Fruit fly (Drosophila melanogaster) whole organism, embryonic: ENCODE data around the gene CG12206.

Source experiments
- ATbp ChIP-seq: fragments of 200-800 bp; sonication (Bioruptor generic); optimal IDR thresholded peaks from 2 replicates; lab custom pipeline; 2017; ENCODE audit warnings: missing biosample characterization, mild to moderate bottlenecking, missing genetic modification characterization, missing genetic modification reagents
- B-H2 ChIP-seq: fragments of 200-800 bp; sonication (Bioruptor generic); optimal IDR thresholded peaks from 2 replicates; lab custom pipeline; 2018; ENCODE audit warnings: missing biosample characterization, mild to moderate bottlenecking, missing genetic modification characterization
- Bgb ChIP-seq: fragments of 200-800 bp; sonication (Bioruptor generic); IDR thresholded peaks from 2 replicates; pipeline ENCODE4 v1.3.6; 2022; ENCODE audit warnings: missing biosample characterization, missing genetic modification characterization; ENCODE audit not compliant: partially characterized antibody
- CG11398 ChIP-seq: fragments of 200-800 bp; sonication (Bioruptor generic); optimal IDR thresholded peaks from 2 replicates; lab custom pipeline; 2016; ENCODE audit warnings: missing biosample characterization, missing genetic modification characterization
- CG11560 ChIP-seq: fragments of 200-800 bp; sonication (Bioruptor generic); IDR thresholded peaks from 3 replicates; pipeline ENCODE4 v1.3.6; 2022; ENCODE audit warnings: missing biosample characterization, missing genetic modification characterization
- CG11723 ChIP-seq: fragments of 200-800 bp; sonication (Bioruptor generic); optimal IDR thresholded peaks from 2 replicates; lab custom pipeline; 2017; ENCODE audit warnings: missing biosample characterization, mild to moderate bottlenecking, missing genetic modification characterization
- CG12299 ChIP-seq: fragments of 200-800 bp; sonication (Bioruptor generic); optimal IDR thresholded peaks from 2 replicates; lab custom pipeline; 2018; ENCODE audit warnings: missing biosample characterization, mild to moderate bottlenecking, missing genetic modification characterization
- CG14014 ChIP-seq: fragments of 200-800 bp; sonication (Bioruptor generic); IDR thresholded peaks from 2 replicates; pipeline ENCODE4 v1.3.6; 2022; ENCODE audit warnings: missing biosample characterization, missing genetic modification characterization
- CG14860 ChIP-seq: fragments of 200-800 bp; sonication (Bioruptor generic); IDR thresholded peaks from 3 replicates; pipeline ENCODE4 v1.3.6; 2022; ENCODE audit warnings: missing biosample characterization, missing genetic modification characterization; ENCODE audit not compliant: partially characterized antibody
- CG15514 ChIP-seq: fragments of 200-800 bp; sonication (Bioruptor generic); optimal IDR thresholded peaks from 3 replicates; lab custom pipeline; 2017; ENCODE audit warnings: missing biosample characterization, missing genetic modification characterization, mild to moderate bottlenecking, moderate library complexity, missing genetic modification reagents
- CG1603 ChIP-seq: fragments of 200-800 bp; sonication (Bioruptor generic); optimal IDR thresholded peaks from 2 replicates; lab custom pipeline; 2019; ENCODE audit warnings: missing biosample characterization, mild to moderate bottlenecking, missing genetic modification characterization, moderate library complexity
- CG17912 ChIP-seq: fragments of 200-800 bp; sonication (Bioruptor generic); optimal IDR thresholded peaks from 2 replicates; lab custom pipeline; 2018; ENCODE audit warnings: missing biosample characterization, mild to moderate bottlenecking, missing genetic modification characterization
- CG2120 ChIP-seq: fragments of 200-800 bp; sonication (Bioruptor generic); optimal IDR thresholded peaks from 3 replicates; lab custom pipeline; 2016; ENCODE audit warnings: missing biosample characterization, missing genetic modification characterization
- CG3163 ChIP-seq: fragments of 200-800 bp; sonication (Bioruptor generic); optimal IDR thresholded peaks from 3 replicates; lab custom pipeline; 2016; ENCODE audit warnings: missing biosample characterization, missing genetic modification characterization
- CG32532 ChIP-seq: fragments of 200-800 bp; sonication (Bioruptor generic); IDR thresholded peaks from 2 replicates; pipeline ENCODE4 v1.3.6; 2022; ENCODE audit warnings: missing biosample characterization, missing genetic modification characterization
- CG32767 ChIP-seq: fragments of 200-800 bp; sonication (Bioruptor generic); IDR thresholded peaks from 2 replicates; pipeline ENCODE4 v1.3.6; 2022; ENCODE audit warnings: missing biosample characterization, missing genetic modification characterization
- CG4617 ChIP-seq: fragments of 200-800 bp; sonication (Bioruptor generic); optimal IDR thresholded peaks from 3 replicates; lab custom pipeline; 2016; ENCODE audit warnings: missing biosample characterization, missing genetic modification characterization, borderline replicate concordance
- CG7963 ChIP-seq: fragments of 200-800 bp; sonication (Bioruptor generic); IDR thresholded peaks from 3 replicates; pipeline ENCODE4 v1.3.6; 2022; ENCODE audit warnings: missing biosample characterization, missing genetic modification characterization; ENCODE audit not compliant: partially characterized antibody
- CG9437 ChIP-seq: fragments of 200-800 bp; sonication (Bioruptor generic); optimal IDR thresholded peaks from 2 replicates; lab custom pipeline; 2018; ENCODE audit warnings: missing biosample characterization, mild to moderate bottlenecking, missing genetic modification characterization
- Fer3 ChIP-seq: fragments of 200-800 bp; sonication (Bioruptor generic); optimal IDR thresholded peaks from 2 replicates; lab custom pipeline; 2018; ENCODE audit warnings: missing biosample characterization, mild to moderate bottlenecking, missing genetic modification characterization, moderate library complexity
- HmgZ ChIP-seq: fragments of 200-800 bp; sonication (Bioruptor generic); optimal IDR thresholded peaks from 2 replicates; lab custom pipeline; 2018; ENCODE audit warnings: missing biosample characterization, mild to moderate bottlenecking, missing genetic modification characterization
- Med ChIP-seq: fragments of 200-800 bp; sonication (Bioruptor generic); peaks from one replicate; lab custom pipeline; 2016; ENCODE audit warnings: missing biosample characterization, missing genetic modification characterization, mild to moderate bottlenecking, inconsistent platforms, moderate library complexity
- NC2α ChIP-seq: fragments of 200-800 bp; sonication (Bioruptor generic); optimal IDR thresholded peaks from 2 replicates; lab custom pipeline; 2016; ENCODE audit warnings: missing biosample characterization, missing genetic modification characterization
- Nf-YA ChIP-seq: fragments of 200-800 bp; sonication (Bioruptor generic); IDR thresholded peaks from 2 replicates; pipeline ENCODE4 v1.3.6; 2022; ENCODE audit warnings: missing biosample characterization, missing genetic modification characterization
- Opbp ChIP-seq: fragments of 200-800 bp; sonication (Bioruptor generic); IDR thresholded peaks from 3 replicates; pipeline ENCODE4 v1.3.6; 2022; ENCODE audit warnings: missing biosample characterization, missing genetic modification characterization; ENCODE audit not compliant: partially characterized antibody
- Pdp1 ChIP-seq, 2 experiments: fragments of 200-800 bp; sonication (Bioruptor generic); optimal IDR thresholded peaks; 3 replicates each; lab custom pipeline; 2016; ENCODE audit warnings: missing biosample characterization in 2 of 2, missing genetic modification characterization in 2 of 2, mild to moderate bottlenecking in 1 of 2, moderate library complexity in 1 of 2
- Tbp ChIP-seq: fragments of >200 bp; optimal IDR thresholded peaks from 2 replicates; lab custom pipeline; 2018; ENCODE audit warnings: missing biosample characterization, missing genetic modification characterization
- al ChIP-seq: fragments of 200-800 bp; sonication (Bioruptor generic); IDR thresholded peaks from 2 replicates; pipeline ENCODE4 v1.3.6; 2022; ENCODE audit warnings: missing biosample characterization, missing genetic modification characterization
- amos ChIP-seq: fragments of 200-800 bp; sonication (Bioruptor generic); IDR thresholded peaks from 2 replicates; pipeline ENCODE4 v1.3.6; 2022; ENCODE audit warnings: missing biosample characterization, missing genetic modification characterization; ENCODE audit not compliant: partially characterized antibody
- chinmo ChIP-seq: fragments of 200-800 bp; sonication (Bioruptor generic); IDR thresholded peaks from 4 replicates; pipeline ENCODE4 v1.3.6; 2022; ENCODE audit warnings: missing biosample characterization, missing genetic modification characterization; ENCODE audit not compliant: partially characterized antibody
- crol ChIP-seq: fragments of 200-800 bp; sonication (Bioruptor generic); IDR thresholded peaks from 2 replicates; pipeline ENCODE4 v1.3.6; 2022; ENCODE audit warnings: missing biosample characterization, missing genetic modification characterization
- crp ChIP-seq, 2 experiments: fragments of 200-800 bp; sonication (Bioruptor generic); optimal IDR thresholded peaks; 2 replicates in 1 of 2; 3 replicates in 1 of 2; lab custom pipeline; 2017; ENCODE audit warnings: missing biosample characterization in 2 of 2, missing genetic modification characterization in 2 of 2, mild to moderate bottlenecking in 1 of 2, moderate library complexity in 1 of 2
- cwo ChIP-seq: fragments of 200-800 bp; sonication (Bioruptor generic); optimal IDR thresholded peaks from 3 replicates; lab custom pipeline; 2017; ENCODE audit warnings: missing biosample characterization, missing genetic modification characterization, mild to moderate bottlenecking, moderate library complexity, missing genetic modification reagents
- exex ChIP-seq: fragments of 200-800 bp; sonication (Bioruptor generic); optimal IDR thresholded peaks from 4 replicates; lab custom pipeline; 2018; ENCODE audit warnings: missing biosample characterization, mild to moderate bottlenecking, missing genetic modification characterization, moderate library complexity
- fd96Cb ChIP-seq: fragments of 200-800 bp; sonication (Bioruptor generic); optimal IDR thresholded peaks from 2 replicates; lab custom pipeline; 2018; ENCODE audit warnings: missing biosample characterization, mild to moderate bottlenecking, missing genetic modification characterization, moderate library complexity
- hth ChIP-seq: fragments of >200 bp; optimal IDR thresholded peaks from 2 replicates; lab custom pipeline; 2017; ENCODE audit warnings: inconsistent platforms
- nau ChIP-seq: fragments of 200-800 bp; sonication (Bioruptor generic); optimal IDR thresholded peaks from 3 replicates; lab custom pipeline; 2017; ENCODE audit warnings: missing biosample characterization, mild to moderate bottlenecking, missing genetic modification characterization, missing genetic modification reagents
- nerfin-1 ChIP-seq: fragments of 200-800 bp; sonication (Bioruptor generic); optimal IDR thresholded peaks from 3 replicates; lab custom pipeline; 2019; ENCODE audit warnings: missing biosample characterization, mild to moderate bottlenecking, missing genetic modification characterization, moderate library complexity
- oc ChIP-seq: fragments of 200-800 bp; sonication (Bioruptor generic); optimal IDR thresholded peaks from 2 replicates; lab custom pipeline; 2018; ENCODE audit warnings: missing biosample characterization, mild to moderate bottlenecking, missing genetic modification characterization, moderate library complexity
- peb ChIP-seq: fragments of 200-800 bp; sonication (Bioruptor generic); IDR thresholded peaks from 2 replicates; pipeline ENCODE4 v1.3.6; 2022; ENCODE audit warnings: missing biosample characterization, missing genetic modification characterization
- ro ChIP-seq: fragments of 200-800 bp; sonication (Bioruptor generic); IDR thresholded peaks from 2 replicates; pipeline ENCODE4 v1.3.6; 2022; ENCODE audit warnings: missing biosample characterization, missing genetic modification characterization
- salm ChIP-seq: fragments of 200-800 bp; sonication (Bioruptor generic); optimal IDR thresholded peaks from 2 replicates; lab custom pipeline; 2018; ENCODE audit warnings: missing biosample characterization, mild to moderate bottlenecking, missing genetic modification characterization
- sens ChIP-seq: fragments of 200-800 bp; sonication (Bioruptor generic); peaks from one replicate; lab custom pipeline; 2016; ENCODE audit warnings: missing biosample characterization, missing genetic modification characterization
- so ChIP-seq: fragments of 200-800 bp; sonication (Bioruptor generic); IDR thresholded peaks from 3 replicates; pipeline ENCODE4 v1.3.6; 2022; ENCODE audit warnings: missing biosample characterization, missing genetic modification characterization
- sqz ChIP-seq: fragments of 200-800 bp; sonication (Bioruptor generic); optimal IDR thresholded peaks from 3 replicates; lab custom pipeline; 2018; ENCODE audit warnings: missing biosample characterization, mild to moderate bottlenecking, missing genetic modification characterization
- unpg ChIP-seq: fragments of 200-800 bp; sonication (Bioruptor generic); optimal IDR thresholded peaks from 3 replicates; lab custom pipeline; 2018; ENCODE audit warnings: missing biosample characterization, mild to moderate bottlenecking, missing genetic modification characterization, moderate library complexity
- wek ChIP-seq: fragments of 200-800 bp; sonication (Bioruptor generic); optimal IDR thresholded peaks from 3 replicates; lab custom pipeline; 2018; ENCODE audit warnings: missing biosample characterization, mild to moderate bottlenecking, missing genetic modification characterization, moderate library complexity

CG12206 gene

dm6 chrX:3426803-3427613, 47.3 kb downstream of the CG12206 start (continued):
- peak; percentile 12 for TF ChIP-seq oc
- peak; percentile 62; the same call in 1 of the 2 replicates for TF ChIP-seq amos
- peak; percentile 9 for TF ChIP-seq exex (tag; lab: Kevin White, UChicago)
- TF ChIP-seq Opbp (GFP tag; lab: Robert Waterston, UW), result peak; percentile 30; the same call in 1 of the 3 replicates
- peak; percentile 86 for TF ChIP-seq cwo (GFP tag; lab: Kevin White, UChicago)
- peak; percentile 0 for TF ChIP-seq ATbp (GFP tag; lab: Kevin White, UChicago)
- peak; percentile 52 for TF ChIP-seq Med (GFP tag; lab: Kevin White, UChicago)
- TF ChIP-seq salm (tag; lab: Kevin White, UChicago), result peak; percentile 14
- no peak for TF ChIP-seq NC2α (GFP tag; lab: Kevin White, UChicago)
- TF ChIP-seq CG14014, result no peak
- TF ChIP-seq al (GFP tag; lab: Robert Waterston, UW), result no peak
- no peak for TF ChIP-seq nerfin-1 (tag; lab: Kevin White, UChicago)
- TF ChIP-seq chinmo (GFP tag; lab: Robert Waterston, UW), result 0 out of 4 replicates have a peak, but pooled peaks have one; percentile 60
- peak; percentile 13; the same call in 1 of the 2 replicates for TF ChIP-seq Bgb (GFP tag; lab: Robert Waterston, UW)
- TF ChIP-seq Pdp1 (GFP tag; optimal IDR thresholded peaks at IDR 0.05; lab: Kevin White, UChicago), result peak in 1 of 2 experiments; percentile 43
- peak; percentile 6 for TF ChIP-seq sens (GFP tag; lab: Kevin White, UChicago)
- peak; percentile 7 for TF ChIP-seq wek (GFP tag; lab: Kevin White, UChicago)
- TF ChIP-seq crol, result peak; percentile 57
- peak; percentile 10 for TF ChIP-seq unpg (GFP tag; lab: Kevin White, UChicago)
- TF ChIP-seq sqz (GFP tag; lab: Kevin White, UChicago), result peak; percentile 78

- TF ChIP-seq peb (GFP tag; lab: Robert Waterston, UW), result 0 out of 2 replicates have a peak, but pooled peaks have one; percentile 52
- no peak for TF ChIP-seq B-H2 (GFP tag; lab: Kevin White, UChicago)
- 0 out of 3 replicates have a peak, but pooled peaks have one; percentile 49 for TF ChIP-seq CG11560 (tag; lab: Robert Waterston, UW)
- no peak for TF ChIP-seq Tbp (GFP tag; lab: Kevin White, UChicago)
- peak; percentile 80; the same call in 1 of the 2 replicates for TF ChIP-seq CG32767 (GFP tag; lab: Robert Waterston, UW)
- peak; percentile 68 for TF ChIP-seq Fer3 (tag; lab: Kevin White, UChicago)
- peak in 1 of 2 experiments; percentile 18 for TF ChIP-seq crp (GFP tag; optimal IDR thresholded peaks at IDR 0.05; lab: Kevin White, UChicago)
- TF ChIP-seq CG17912, result no peak
- TF ChIP-seq Nf-YA, result peak; percentile 75
- TF ChIP-seq ro (GFP tag; lab: Robert Waterston, UW), result peak; percentile 63
- peak; percentile 82 for TF ChIP-seq CG32532
- peak; percentile 66 for TF ChIP-seq CG15514 (GFP tag; lab: Kevin White, UChicago)
- TF ChIP-seq CG2120 (GFP tag; lab: Kevin White, UChicago), result peak; percentile 83
- peak; percentile 97 for TF ChIP-seq sens (GFP tag; lab: Kevin White, UChicago)
- peak; percentile 63 for TF ChIP-seq CG9437 (GFP tag; lab: Kevin White, UChicago)
- peak; percentile 87 for TF ChIP-seq CG1603 (tag; lab: Kevin White, UChicago)
- TF ChIP-seq CG11398 (GFP tag; lab: Kevin White, UChicago), result no peak
- TF ChIP-seq Med (GFP tag; lab: Kevin White, UChicago), result peak; percentile 95
- 0 out of 3 replicates have a peak, but pooled peaks have one; percentile 65 for TF ChIP-seq so
- TF ChIP-seq nau (GFP tag; lab: Kevin White, UChicago), result peak; percentile 81
- TF ChIP-seq CG14860 (GFP tag; lab: Robert Waterston, UW), result no peak
- no peak for TF ChIP-seq CG12299 (tag; lab: Kevin White, UChicago)
- TF ChIP-seq HmgZ (tag; lab: Kevin White, UChicago), result peak; percentile 75
- peak; percentile 32 for TF ChIP-seq CG4617 (GFP tag; lab: Kevin White, UChicago)
- TF ChIP-seq CG3163, result peak; percentile 37
- peak; percentile 83 for TF ChIP-seq fd96Cb (tag; lab: Kevin White, UChicago)
- no peak for TF ChIP-seq hth (lab: Kevin White, UChicago)
- TF ChIP-seq CG7963 (GFP tag; lab: Robert Waterston, UW), result no peak
- TF ChIP-seq CG11723, result peak; percentile 68
These were observed 49.4 kb downstream of the CG12206 start for dm6 chrX:3424963-3425362.
